Fruit fly (Drosophila melanogaster) whole organism, wandering third instar larva: ENCODE measurements around the gene Roc1a.

Source experiments
- CG32264 ChIP-seq: fragments of 200-800 bp; sonication (Bioruptor generic); optimal IDR thresholded peaks from 2 replicates; lab custom pipeline; 2016; ENCODE audit warnings: missing biosample characterization, missing genetic modification characterization
- CG9705 ChIP-seq: fragments of 200-800 bp; sonication (Bioruptor generic); optimal IDR thresholded peaks from 2 replicates; lab custom pipeline; 2018; ENCODE audit warnings: missing biosample characterization, mild to moderate bottlenecking, missing genetic modification characterization
- CrebA ChIP-seq: fragments of 200-800 bp; sonication (Bioruptor generic); optimal IDR thresholded peaks from 2 replicates; lab custom pipeline; 2016; ENCODE audit warnings: missing biosample characterization, mild to moderate bottlenecking, missing genetic modification characterization, borderline replicate concordance
- Dif ChIP-seq: fragments of 200-275, 200-300 bp; sonication (Bioruptor generic); optimal IDR thresholded peaks from 2 replicates; lab custom pipeline; 2018; ENCODE audit warnings: missing biosample characterization, missing genetic modification characterization; ENCODE audit not compliant: partially characterized antibody
- GATAd ChIP-seq: sonication (Bioruptor generic); optimal IDR thresholded peaks from 2 replicates; lab custom pipeline; 2016; ENCODE audit warnings: missing biosample characterization, missing genetic modification characterization
- HLH106 ChIP-seq: fragments of 200-800 bp; optimal IDR thresholded peaks from 3 replicates; lab custom pipeline; 2019; ENCODE audit warnings: missing biosample characterization, mild to moderate bottlenecking, missing genetic modification characterization, moderate library complexity
- Hnf4 ChIP-seq: fragments of 200-800 bp; sonication (Bioruptor generic); optimal IDR thresholded peaks from 2 replicates; lab custom pipeline; 2016; ENCODE audit warnings: missing biosample characterization, mild to moderate bottlenecking, missing genetic modification characterization
- Hr78 ChIP-seq: fragments of >200 bp; optimal IDR thresholded peaks from 2 replicates; lab custom pipeline; 2017; ENCODE audit warnings: missing biosample characterization, missing genetic modification characterization
- Hr83 ChIP-seq: fragments of 200-300 bp; sonication (Bioruptor generic); optimal IDR thresholded peaks from 2 replicates; lab custom pipeline; 2016; ENCODE audit warnings: missing biosample characterization, mild to moderate bottlenecking, missing genetic modification characterization, moderate library complexity; ENCODE audit not compliant: poor library complexity, severe bottlenecking
- Jra ChIP-seq: sonication (Bioruptor generic); optimal IDR thresholded peaks from 2 replicates; lab custom pipeline; 2016; ENCODE audit warnings: missing biosample characterization, missing genetic modification characterization
- Mio ChIP-seq: sonication (Bioruptor generic); optimal IDR thresholded peaks from 2 replicates; lab custom pipeline; 2016; ENCODE audit warnings: missing biosample characterization, missing genetic modification characterization
- Myc ChIP-seq: fragments of >200 bp; optimal IDR thresholded peaks from 2 replicates; lab custom pipeline; 2017
- OdsH ChIP-seq: fragments of 200-800 bp; sonication (Bioruptor generic); optimal IDR thresholded peaks from 2 replicates; lab custom pipeline; 2016; ENCODE audit warnings: missing biosample characterization, mild to moderate bottlenecking, missing genetic modification characterization
- Rel ChIP-seq, 2 experiments: fragments of 200-800 bp; sonication (Bioruptor generic) in 1 of 2; optimal IDR thresholded peaks; 2 replicates in 1 of 2; 3 replicates in 1 of 2; lab custom pipeline; 2016 to 2019; ENCODE audit warnings: mild to moderate bottlenecking in 2 of 2, missing biosample characterization in 2 of 2, missing genetic modification characterization in 2 of 2, moderate library complexity in 1 of 2
- Sp1 ChIP-seq: fragments of 200-800 bp; sonication (Bioruptor generic); optimal IDR thresholded peaks from 3 replicates; lab custom pipeline; 2019; ENCODE audit warnings: missing biosample characterization, mild to moderate bottlenecking, missing genetic modification characterization, moderate library complexity
- br ChIP-seq: fragments of 200-800 bp; sonication (Bioruptor generic); optimal IDR thresholded peaks from 2 replicates; lab custom pipeline; 2016; ENCODE audit warnings: missing biosample characterization, missing genetic modification characterization
- brk ChIP-seq: fragments of 200-800 bp; sonication (Bioruptor generic); optimal IDR thresholded peaks from 2 replicates; lab custom pipeline; 2016; ENCODE audit warnings: missing biosample characterization, mild to moderate bottlenecking, missing genetic modification characterization
- dl ChIP-seq, 2 experiments: fragments of 175-275, 200-275 bp in 1 of 2; fragments of 200-275 bp in 1 of 2; sonication (Bioruptor generic); optimal IDR thresholded peaks; lab custom pipeline; 2018; ENCODE audit warnings: mild to moderate bottlenecking in 2 of 2, missing biosample characterization in 2 of 2, missing genetic modification characterization in 2 of 2, moderate library complexity in 2 of 2; ENCODE audit not compliant: partially characterized antibody in 2 of 2, insufficient read depth in 1 of 2
- dmrt93B ChIP-seq: fragments of 200-800 bp; sonication (Bioruptor generic); optimal IDR thresholded peaks from 2 replicates; lab custom pipeline; 2018; ENCODE audit warnings: missing biosample characterization, mild to moderate bottlenecking, missing genetic modification characterization
- dsf ChIP-seq: sonication (Bioruptor generic); optimal IDR thresholded peaks from 2 replicates; lab custom pipeline; 2016; ENCODE audit warnings: missing biosample characterization, missing genetic modification characterization, borderline replicate concordance
- ey ChIP-seq: fragments of 200-800 bp; sonication (Bioruptor generic); optimal IDR thresholded peaks from 2 replicates; lab custom pipeline; 2016; ENCODE audit warnings: missing biosample characterization, missing genetic modification characterization
- foxo ChIP-seq, 2 experiments: fragments of 200-800 bp; sonication (Bioruptor generic); optimal IDR thresholded peaks; 2 replicates in 1 of 2; 3 replicates in 1 of 2; lab custom pipeline; 2016 to 2017; ENCODE audit warnings: missing biosample characterization in 2 of 2, missing genetic modification characterization in 2 of 2
- fru ChIP-seq: fragments of 200-800 bp; sonication (Bioruptor generic); optimal IDR thresholded peaks from 3 replicates; lab custom pipeline; 2016; ENCODE audit warnings: missing biosample characterization, mild to moderate bottlenecking, missing genetic modification characterization
- h ChIP-seq: fragments of 200-800 bp; sonication (Bioruptor generic); optimal IDR thresholded peaks from 3 replicates; lab custom pipeline; 2016; ENCODE audit warnings: missing biosample characterization, mild to moderate bottlenecking, missing genetic modification characterization
- jim ChIP-seq: fragments of 175-275, 200-325 bp; sonication (Bioruptor generic); optimal IDR thresholded peaks from 2 replicates; lab custom pipeline; 2016; ENCODE audit warnings: missing biosample characterization, mild to moderate bottlenecking, missing genetic modification characterization
- psq ChIP-seq: fragments of 200-800 bp; sonication (Bioruptor generic); optimal IDR thresholded peaks from 3 replicates; lab custom pipeline; 2017; ENCODE audit warnings: missing biosample characterization, mild to moderate bottlenecking, missing genetic modification characterization, moderate library complexity
- rgr ChIP-seq: fragments of 200-800 bp; sonication (Bioruptor generic); optimal IDR thresholded peaks from 3 replicates; lab custom pipeline; 2016; ENCODE audit warnings: missing biosample characterization, mild to moderate bottlenecking, missing genetic modification characterization
- sv ChIP-seq: fragments of 200-800 bp; sonication (Bioruptor generic); optimal IDR thresholded peaks from 3 replicates; lab custom pipeline; 2016; ENCODE audit warnings: missing biosample characterization, missing genetic modification characterization
- tai ChIP-seq: sonication (Bioruptor generic); optimal IDR thresholded peaks from 2 replicates; lab custom pipeline; 2016; ENCODE audit warnings: missing biosample characterization, missing genetic modification characterization
- usp ChIP-seq: fragments of >200 bp; optimal IDR thresholded peaks from 2 replicates; lab custom pipeline; 2017; ENCODE audit warnings: missing biosample characterization, missing genetic modification characterization

Gene Roc1a

dm6 chrX:623357-623756, 23.7 kb upstream of the Roc1a start, which contains the start of gene CG13369:
CG13369 (plus strand) TSS chrX:623468.
- TF ChIP-seq tai (GFP tag; lab: Kevin White, UChicago) (no peak), Mio (GFP tag; lab: Kevin White, UChicago) (no peak), brk (no peak), h (GFP tag; lab: Kevin White, UChicago) (no peak), usp (GFP tag; lab: Kevin White, UChicago) (no peak)

- TF ChIP-seq Sp1 (GFP tag; lab: Kevin White, UChicago) (peak; percentile 13), OdsH (GFP tag; lab: Kevin White, UChicago) (no peak)
These were observed 21.9 kb upstream of the Roc1a start, which contains the start of the genes CG13364 and Hinfp for dm6 chrX:625157-625627. CG13364 (minus strand) TSS chrX:625203. Hinfp (plus strand) TSS chrX:625542.

- TF ChIP-seq sv (GFP tag; lab: Kevin White, UChicago) (peak; percentile 75), psq (peak; percentile 29), Jra (GFP tag; lab: Kevin White, UChicago) (peak; percentile 66), Myc (peak; percentile 30), ey (GFP tag; lab: Kevin White, UChicago) (peak; percentile 43), CG9705 (peak; percentile 68), Sp1 (GFP tag; lab: Kevin White, UChicago) (peak; percentile 79), Dif (peak; percentile 20), tai (GFP tag; lab: Kevin White, UChicago) (no peak), HLH106 (tag; lab: Kevin White, UChicago) (peak; percentile 60), GATAd (GFP tag; lab: Kevin White, UChicago) (no peak), jim (GFP tag; lab: Kevin White, UChicago) (no peak), rgr (peak; percentile 82), CG32264 (no peak), Mio (GFP tag; lab: Kevin White, UChicago) (peak; percentile 59), Hr83 (peak; percentile 76), br (GFP tag; lab: Kevin White, UChicago) (peak; percentile 70), CrebA (GFP tag; lab: Kevin White, UChicago) (no peak), OdsH (GFP tag; lab: Kevin White, UChicago) (peak; percentile 69), h (GFP tag; lab: Kevin White, UChicago) (peak; percentile 71), dsf (peak; percentile 53), fru (GFP tag; lab: Kevin White, UChicago) (peak; percentile 66), usp (GFP tag; lab: Kevin White, UChicago) (no peak), foxo (GFP tag; optimal IDR thresholded peaks at IDR 0.05; lab: Kevin White, UChicago) (peak in 1 of 2 experiments; percentile 64), dmrt93B (GFP tag; lab: Kevin White, UChicago) (peak; percentile 79)
These were observed 17.8 kb upstream of the Roc1a start, which contains the start of the genes RpL36 and Mybbp1A for dm6 chrX:629239-629821. RpL36 (minus strand) TSS chrX:629483. Mybbp1A (plus strand) TSS chrX:629773.

- TF ChIP-seq h (GFP tag; lab: Kevin White, UChicago) (no peak), Sp1 (GFP tag; lab: Kevin White, UChicago) (peak; percentile 13), dl (GFP tag; optimal IDR thresholded peaks at IDR 0.05; lab: Kevin White, UChicago; ENCODE audit: insufficient read depth in 1 of 2, partially characterized antibody in 2 of 2) (no peak), Hnf4 (GFP tag; lab: Kevin White, UChicago) (peak; percentile 6), psq (peak; percentile 2), Hr78 (GFP tag; lab: Kevin White, UChicago) (no peak), Rel (GFP tag; optimal IDR thresholded peaks at IDR 0.05; lab: Kevin White, UChicago) (no peak), Rel (tag; optimal IDR thresholded peaks at IDR 0.05; lab: Kevin White, UChicago) (peak; percentile 71), foxo (GFP tag; optimal IDR thresholded peaks at IDR 0.05; lab: Kevin White, UChicago) (peak in 1 of 2 experiments; percentile 3), fru (GFP tag; lab: Kevin White, UChicago) (peak; percentile 18)
These were observed 11.5 kb upstream of the Roc1a start, which contains the start of gene Dredd for dm6 chrX:635495-636142. Dredd (minus strand) TSS chrX:635545.
